Worm (Caenorhabditis elegans): ENCODE measurements around the gene insc-1.
A peak's percentile ranks its signal among the peaks of the same experiment; 100 is the strongest.

The insc-1 gene

ce11 chrII:7397273-7397840 lies 38.7 kb downstream of the insc-1 start:
- TF ChIP-seq nhr-237 (tag; optimal IDR thresholded peaks at IDR 0.05) (no peak), ama-1 (optimal IDR thresholded peaks at IDR 0.05) (peak; percentile 0), Y55F3AM.14 (GFP tag; optimal IDR thresholded peaks at IDR 0.05) (no peak), lsy-2 (tag; optimal IDR thresholded peaks at IDR 0.05) (peak in 1 of 2 experiments; percentile 17), lin-39 (tag; optimal IDR thresholded peaks at IDR 0.05) (no peak), mdl-1 (tag; optimal IDR thresholded peaks at IDR 0.05) (no peak), nhr-25 (tag; optimal IDR thresholded peaks at IDR 0.05) (peak; percentile 25), C34F6.9 (tag; optimal IDR thresholded peaks at IDR 0.05) (no peak), lin-13 (GFP tag; optimal IDR thresholded peaks at IDR 0.05) (no peak), nhr-11 (tag; optimal IDR thresholded peaks at IDR 0.05) (no peak), skn-1 (tag; optimal IDR thresholded peaks at IDR 0.05) (no peak), ztf-4 (tag; optimal IDR thresholded peaks at IDR 0.05) (no peak), ztf-1 (GFP tag; conservative IDR thresholded peaks at IDR 0.05) (no peak), sem-4 (tag; optimal IDR thresholded peaks at IDR 0.05) (peak; percentile 28), gmeb-1 (tag; optimal IDR thresholded peaks at IDR 0.05) (no peak), egl-27 (tag; optimal IDR thresholded peaks at IDR 0.05) (no peak), sma-3 (GFP tag; optimal IDR thresholded peaks at IDR 0.05) (peak; percentile 33), F13H6.1 (tag; optimal IDR thresholded peaks at IDR 0.05) (no peak), nhr-21 (tag; optimal IDR thresholded peaks at IDR 0.05) (peak; percentile 24), fos-1 (tag; optimal IDR thresholded peaks at IDR 0.05) (no peak), nhr-12 (tag; optimal IDR thresholded peaks at IDR 0.05) (no peak), peb-1 (tag; optimal IDR thresholded peaks at IDR 0.05) (no peak), aly-2 (tag; optimal IDR thresholded peaks at IDR 0.05) (no peak), ceh-82 (tag; optimal IDR thresholded peaks at IDR 0.05) (no peak), nhr-10 (tag; optimal IDR thresholded peaks at IDR 0.05) (no peak), unc-55 (GFP tag; optimal IDR thresholded peaks at IDR 0.05) (no peak), alr-1 (tag; optimal IDR thresholded peaks at IDR 0.05) (no peak), blmp-1 (tag; optimal IDR thresholded peaks at IDR 0.05; ENCODE audit: insufficient read depth) (no peak), nhr-6 (tag; optimal IDR thresholded peaks at IDR 0.05) (no peak), nhr-77 (tag; optimal IDR thresholded peaks at IDR 0.05) (no peak), sma-9 (GFP tag; optimal IDR thresholded peaks at IDR 0.05) (no peak), sma-9 (tag; optimal IDR thresholded peaks at IDR 0.05) (no peak), zag-1 (tag; optimal IDR thresholded peaks at IDR 0.05) (no peak)

ce11 chrII:7398712-7399111 lies 40.0 kb downstream of the insc-1 start, which contains the start of gene C07D10.1:
Gene C07D10.1, plus strand, starts transcription at chrII:7399012.
- no peak for TF ChIP-seq mbf-1 (tag; optimal IDR thresholded peaks at IDR 0.05)
- no peak for TF ChIP-seq ceh-82 (tag; optimal IDR thresholded peaks at IDR 0.05)
- TF ChIP-seq peb-1 (tag; optimal IDR thresholded peaks at IDR 0.05): no peak
- TF ChIP-seq lin-39 (tag; optimal IDR thresholded peaks at IDR 0.05): no peak
- TF ChIP-seq nhr-21 (tag; optimal IDR thresholded peaks at IDR 0.05): no peak
- TF ChIP-seq ZK546.5 (tag; optimal IDR thresholded peaks at IDR 0.05): no peak
- TF ChIP-seq ztf-11 (tag; optimal IDR thresholded peaks at IDR 0.05): no peak
- TF ChIP-seq zag-1 (tag; optimal IDR thresholded peaks at IDR 0.05): no peak
- TF ChIP-seq unc-55 (GFP tag; optimal IDR thresholded peaks at IDR 0.05): no peak
- TF ChIP-seq ceh-16 (tag; optimal IDR thresholded peaks at IDR 0.05): no peak

DNA sequence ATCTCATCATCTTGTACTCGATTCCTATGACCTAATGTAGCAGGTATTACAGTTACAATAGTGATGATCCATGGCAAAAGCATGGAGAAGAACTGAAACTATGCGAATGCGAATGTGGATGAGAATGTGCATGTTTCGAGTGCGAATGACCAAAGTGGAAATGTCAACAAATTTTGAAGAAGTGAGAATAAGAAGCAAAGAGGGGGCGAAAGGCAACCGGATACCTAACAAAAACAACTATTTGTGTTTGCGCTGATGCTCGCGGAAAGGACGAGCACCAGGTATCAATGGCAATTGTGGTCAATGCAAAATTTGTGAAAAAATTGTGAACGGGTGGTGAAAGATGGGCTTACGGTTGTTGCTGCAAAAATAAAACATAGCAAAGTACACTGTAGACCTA lies 43.9 kb downstream of the insc-1 start, which contains the start of gene nas-7:
TSS of gene nas-7 (minus strand) at position 101 of the 400 bp plus-strand sequence.
- TF ChIP-seq nhr-23 (tag; optimal IDR thresholded peaks at IDR 0.05) (no peak), C34F6.9 (tag; optimal IDR thresholded peaks at IDR 0.05) (no peak), mdl-1 (tag; optimal IDR thresholded peaks at IDR 0.05) (no peak), snpc-4 (tag; optimal IDR thresholded peaks at IDR 0.05) (no peak), ZK546.5 (tag; optimal IDR thresholded peaks at IDR 0.05) (no peak), nhr-129 (tag; optimal IDR thresholded peaks at IDR 0.05) (no peak), elt-1 (tag; optimal IDR thresholded peaks at IDR 0.05) (no peak), ama-1 (optimal IDR thresholded peaks at IDR 0.05) (no peak), sem-4 (tag; optimal IDR thresholded peaks at IDR 0.05) (no peak), dmd-4 (tag; optimal IDR thresholded peaks at IDR 0.05) (no peak), R02D3.7 (tag; optimal IDR thresholded peaks at IDR 0.05) (no peak)

Data from whole organism, L2 larva.